Fruit fly (Drosophila melanogaster): ENCODE data around the gene Rab7.

dm6 chr3R:24025715-24026467 lies 33.1 kb downstream of the Rab7 start:
- TF ChIP-seq ss (GFP tag; optimal IDR thresholded peaks at IDR 0.05) (no peak), fd85E (GFP tag; optimal IDR thresholded peaks at IDR 0.05) (no peak), CG11762 (GFP tag; optimal IDR thresholded peaks at IDR 0.05; ENCODE audit: insufficient read depth) (no peak), acj6 (GFP tag; optimal IDR thresholded peaks at IDR 0.05) (peak; percentile 22), CG11902 (GFP tag; optimal IDR thresholded peaks at IDR 0.05) (no peak)
